Worm (Caenorhabditis elegans) whole organism, mixed stage, embryonic: ENCODE results near the gene fbxb-29.
"Not testable (repeated sequence)": the region's sequence is repeated elsewhere in the genome, so short reads cannot be mapped to it uniquely, and the experiment has no call there.

ENCODE experiments used
- M03D4.4 ChIP-seq: sonication (generic microtip); optimal IDR thresholded peaks from 2 replicates; lab custom pipeline; 2017; ENCODE audit warnings: mild to moderate bottlenecking, missing genetic modification characterization, missing compliant biosample characterization
- bed-3 ChIP-seq: fragments of 200-800 bp; sonication (Bioruptor generic); optimal IDR thresholded peaks from 3 replicates; lab custom pipeline; 2018; ENCODE audit warnings: mild to moderate bottlenecking, missing genetic modification characterization, moderate library complexity, missing compliant biosample characterization
- blmp-1 ChIP-seq: fragments of 150-350 bp; optimal IDR thresholded peaks from 2 replicates; lab custom pipeline; 2014; ENCODE audit warnings: missing biosample characterization, missing genetic modification characterization
- ceh-39 ChIP-seq: fragments of 150-350 bp; optimal IDR thresholded peaks from 2 replicates; lab custom pipeline; 2014; ENCODE audit warnings: missing biosample characterization, missing genetic modification characterization
- ceh-43 ChIP-seq: fragments of 200-800 bp; sonication (Bioruptor generic); optimal IDR thresholded peaks from 2 replicates; lab custom pipeline; 2018; ENCODE audit warnings: mild to moderate bottlenecking, missing genetic modification characterization, moderate library complexity, missing compliant biosample characterization
- ceh-83 ChIP-seq: fragments of 200-800 bp; sonication (Bioruptor generic); optimal IDR thresholded peaks from 2 replicates; lab custom pipeline; 2018; ENCODE audit warnings: mild to moderate bottlenecking, missing genetic modification characterization, missing compliant biosample characterization
- ces-1 ChIP-seq: fragments of 150-350 bp; optimal IDR thresholded peaks from 2 replicates; lab custom pipeline; 2014; ENCODE audit warnings: missing biosample characterization, missing genetic modification reagents, missing genetic modification characterization
- cnd-1 ChIP-seq: fragments of 200-800 bp; sonication (Bioruptor generic); optimal IDR thresholded peaks from 2 replicates; lab custom pipeline; 2018; ENCODE audit warnings: mild to moderate bottlenecking, missing genetic modification characterization, missing compliant biosample characterization
- drap-1 ChIP-seq: fragments of 200-800 bp; sonication (Bioruptor generic); optimal IDR thresholded peaks from 3 replicates; lab custom pipeline; 2018; ENCODE audit warnings: mild to moderate bottlenecking, missing genetic modification characterization, missing compliant biosample characterization
- elt-1 ChIP-seq: sonication (generic microtip); optimal IDR thresholded peaks from 2 replicates; lab custom pipeline; 2017; ENCODE audit warnings: missing genetic modification characterization, mild to moderate bottlenecking, missing compliant biosample characterization, antibody characterized with exemption, moderate library complexity, borderline replicate concordance; ENCODE audit not compliant: insufficient read depth
- elt-3 ChIP-seq: fragments of 150-350 bp; optimal IDR thresholded peaks from 2 replicates; lab custom pipeline; 2014; ENCODE audit warnings: missing biosample characterization, missing genetic modification characterization
- flh-1 ChIP-seq: fragments of 200-800 bp; sonication (Bioruptor generic); optimal IDR thresholded peaks from 2 replicates; lab custom pipeline; 2018; ENCODE audit warnings: mild to moderate bottlenecking, missing genetic modification characterization, moderate library complexity, missing compliant biosample characterization
- ham-2 ChIP-seq: fragments of 200-800 bp; sonication (Bioruptor generic); optimal IDR thresholded peaks from 2 replicates; lab custom pipeline; 2018; ENCODE audit warnings: mild to moderate bottlenecking, missing genetic modification characterization, missing compliant biosample characterization
- hlh-1 ChIP-seq: fragments of 150-350 bp; optimal IDR thresholded peaks from 2 replicates; lab custom pipeline; 2014; ENCODE audit warnings: missing biosample characterization, missing genetic modification reagents, missing genetic modification characterization
- lin-13 ChIP-seq: fragments of 150-350 bp; optimal IDR thresholded peaks from 2 replicates; lab custom pipeline; 2014; ENCODE audit warnings: missing biosample characterization, missing genetic modification characterization
- lin-32 ChIP-seq: fragments of 200-800 bp; sonication (Bioruptor generic); optimal IDR thresholded peaks from 2 replicates; lab custom pipeline; 2018; ENCODE audit warnings: mild to moderate bottlenecking, missing genetic modification characterization, missing compliant biosample characterization
- lsy-2 ChIP-seq: fragments of 150-350 bp; optimal IDR thresholded peaks from 2 replicates; lab custom pipeline; 2014; ENCODE audit warnings: missing biosample characterization, missing genetic modification characterization
- mab-5 ChIP-seq: fragments of 150-350 bp; optimal IDR thresholded peaks from 2 replicates; lab custom pipeline; 2014; ENCODE audit warnings: missing biosample characterization, missing genetic modification characterization
- mls-2 ChIP-seq: sonication (generic microtip); optimal IDR thresholded peaks from 2 replicates; lab custom pipeline; 2016; ENCODE audit warnings: mild to moderate bottlenecking, missing genetic modification characterization, moderate library complexity, missing compliant biosample characterization
- nhr-12 ChIP-seq: fragments of 150-350 bp; optimal IDR thresholded peaks from 2 replicates; lab custom pipeline; 2014; ENCODE audit warnings: missing biosample characterization, missing genetic modification characterization
- nhr-2 ChIP-seq: fragments of 150-350 bp; optimal IDR thresholded peaks from 2 replicates; lab custom pipeline; 2014; ENCODE audit warnings: missing biosample characterization, missing genetic modification characterization
- nhr-237 ChIP-seq: fragments of 150-350 bp; optimal IDR thresholded peaks from 2 replicates; lab custom pipeline; 2014; ENCODE audit warnings: missing biosample characterization, missing genetic modification characterization
- nhr-28 ChIP-seq: fragments of 150-350 bp; optimal IDR thresholded peaks from 2 replicates; lab custom pipeline; 2014; ENCODE audit warnings: missing biosample characterization, missing genetic modification characterization
- nhr-76 ChIP-seq: sonication (generic microtip); optimal IDR thresholded peaks from 2 replicates; lab custom pipeline; 2017; ENCODE audit warnings: missing biosample characterization, missing genetic modification characterization
- pha-4 ChIP-seq: fragments of 150-350 bp; optimal IDR thresholded peaks from 2 replicates; lab custom pipeline; 2018; ENCODE audit warnings: missing biosample characterization, missing genetic modification reagents, missing genetic modification characterization
- sem-2 ChIP-seq: fragments of 200-800 bp; sonication (Bioruptor generic); optimal IDR thresholded peaks from 2 replicates; lab custom pipeline; 2018; ENCODE audit warnings: mild to moderate bottlenecking, missing genetic modification characterization, missing compliant biosample characterization
- snpc-4 ChIP-seq: fragments of 150-350 bp; optimal IDR thresholded peaks from 2 replicates; lab custom pipeline; 2014; ENCODE audit warnings: missing biosample characterization, missing genetic modification characterization
- sptf-1 ChIP-seq: sonication (generic microtip); optimal IDR thresholded peaks from 2 replicates; lab custom pipeline; 2017; ENCODE audit warnings: mild to moderate bottlenecking, missing genetic modification characterization, moderate library complexity, missing compliant biosample characterization
- unc-120 ChIP-seq: sonication (generic microtip); optimal IDR thresholded peaks from 2 replicates; lab custom pipeline; 2017; ENCODE audit warnings: missing genetic modification characterization, missing compliant biosample characterization; ENCODE audit not compliant: poor library complexity, severe bottlenecking
- unc-39 ChIP-seq: fragments of 150-350 bp; optimal IDR thresholded peaks from 2 replicates; lab custom pipeline; 2014; ENCODE audit warnings: missing biosample characterization, missing genetic modification characterization
- unc-62 ChIP-seq: fragments of 150-350 bp; optimal IDR thresholded peaks from 2 replicates; lab custom pipeline; 2014; ENCODE audit warnings: missing biosample characterization, missing genetic modification reagents, missing genetic modification characterization
- zip-8 ChIP-seq: fragments of 150-350 bp; optimal IDR thresholded peaks from 2 replicates; lab custom pipeline; 2014; ENCODE audit warnings: missing biosample characterization, missing genetic modification characterization
- ztf-11 ChIP-seq: fragments of 150-350 bp; optimal IDR thresholded peaks from 2 replicates; lab custom pipeline; 2014; ENCODE audit warnings: missing biosample characterization, missing genetic modification characterization

fbxb-29 gene

DNA sequence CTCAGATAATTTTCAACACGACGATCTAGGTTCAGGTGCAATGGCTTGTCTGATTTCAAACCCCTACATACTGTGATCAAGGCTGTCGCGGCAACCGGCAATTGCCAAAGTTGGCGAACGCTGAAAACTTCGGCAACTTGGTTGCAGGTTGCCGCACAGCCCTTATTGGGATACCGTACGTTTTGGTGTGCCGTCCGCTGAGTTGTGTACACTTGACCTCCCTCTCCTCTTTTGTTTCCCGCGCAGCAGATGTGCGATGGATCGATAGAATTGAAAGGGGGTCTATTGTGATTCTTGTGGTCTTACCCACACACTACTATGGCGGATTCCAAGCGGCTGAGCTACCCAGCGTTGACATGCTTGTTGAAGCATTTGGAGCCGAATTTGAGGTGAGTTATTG, 39.2 kb downstream of the fbxb-29 start, which contains the start of the genes C32B5.18 and C32B5.7:
C32B5.18 (plus strand) TSS at position 301 of the 400 bp plus-strand sequence.
C32B5.7 (plus strand) TSS at position 311 of the 400 bp plus-strand sequence.
- TF ChIP-seq snpc-4 (tag; lab: Kevin White, UChicago) (no peak), nhr-2 (tag; lab: Kevin White, UChicago) (peak; percentile 13), pha-4 (tag; lab: Kevin White, UChicago) (no peak), ces-1 (GFP tag; lab: Kevin White, UChicago) (no peak), elt-3 (tag; lab: Kevin White, UChicago) (no peak), bed-3 (no peak), cnd-1 (tag; lab: Kevin White, UChicago) (peak; percentile 35), elt-1 (no peak), flh-1 (GFP tag; lab: Kevin White, UChicago) (no peak), drap-1 (GFP tag; lab: Kevin White, UChicago) (no peak), lsy-2 (tag; lab: Kevin White, UChicago) (no peak), unc-62 (GFP tag; lab: Kevin White, UChicago) (no peak), mab-5 (tag; lab: Kevin White, UChicago) (no peak), ceh-43 (GFP tag; lab: Kevin White, UChicago) (no peak), nhr-28 (no peak), nhr-12 (tag; lab: Kevin White, UChicago) (no peak), ham-2 (GFP tag; lab: Kevin White, UChicago) (no peak), sem-2 (GFP tag; lab: Kevin White, UChicago) (no peak), hlh-1 (tag; lab: Kevin White, UChicago) (no peak), nhr-237 (tag; lab: Kevin White, UChicago) (no peak), nhr-76 (no peak), ceh-39 (tag; lab: Kevin White, UChicago) (peak; percentile 20), lin-32 (GFP tag; lab: Kevin White, UChicago) (no peak), sptf-1 (tag; lab: Kevin White, UChicago) (no peak), unc-120 (tag; lab: Kevin White, UChicago) (no peak)

DNA sequence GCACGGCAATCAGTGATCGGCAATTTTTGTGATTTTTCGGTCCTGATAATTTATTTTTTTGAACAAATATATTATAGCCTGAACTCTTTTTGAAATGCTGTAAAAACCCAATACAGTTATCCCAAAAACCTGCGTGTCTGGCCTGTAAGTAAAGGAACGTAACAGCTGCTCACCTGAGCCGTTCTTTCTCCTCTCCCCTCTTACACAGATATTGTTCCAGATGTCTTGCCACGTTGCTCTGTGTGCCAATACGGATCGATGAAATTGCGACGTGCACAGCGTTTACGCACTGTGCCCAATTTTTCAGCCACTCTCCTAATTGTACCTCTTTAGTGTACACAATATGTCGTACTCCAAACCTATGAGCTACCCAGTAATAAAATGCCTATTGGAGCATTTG, 40.8 kb downstream of the fbxb-29 start, which contains the start of gene sdz-4:
sdz-4 (plus strand) TSS at position 301 of the 400 bp plus-strand sequence.
- TF ChIP-seq lsy-2 (tag; lab: Kevin White, UChicago): no peak
- no peak for TF ChIP-seq zip-8
- TF ChIP-seq blmp-1 (tag; lab: Kevin White, UChicago): no peak
- TF ChIP-seq sptf-1 (tag; lab: Kevin White, UChicago): no peak
- TF ChIP-seq unc-39 (tag; lab: Kevin White, UChicago): no peak
- TF ChIP-seq mls-2 (tag; lab: Kevin White, UChicago): no peak
- no peak for TF ChIP-seq nhr-12 (tag; lab: Kevin White, UChicago)
- no peak for TF ChIP-seq sem-2 (GFP tag; lab: Kevin White, UChicago)
- TF ChIP-seq elt-1: no peak
- TF ChIP-seq ham-2 (GFP tag; lab: Kevin White, UChicago): no peak
- TF ChIP-seq ztf-11 (tag; lab: Kevin White, UChicago): no peak
- TF ChIP-seq M03D4.4: no peak
- no peak for TF ChIP-seq cnd-1 (tag; lab: Kevin White, UChicago)
- no peak for TF ChIP-seq elt-3 (tag; lab: Kevin White, UChicago)
- TF ChIP-seq bed-3: no peak

DNA sequence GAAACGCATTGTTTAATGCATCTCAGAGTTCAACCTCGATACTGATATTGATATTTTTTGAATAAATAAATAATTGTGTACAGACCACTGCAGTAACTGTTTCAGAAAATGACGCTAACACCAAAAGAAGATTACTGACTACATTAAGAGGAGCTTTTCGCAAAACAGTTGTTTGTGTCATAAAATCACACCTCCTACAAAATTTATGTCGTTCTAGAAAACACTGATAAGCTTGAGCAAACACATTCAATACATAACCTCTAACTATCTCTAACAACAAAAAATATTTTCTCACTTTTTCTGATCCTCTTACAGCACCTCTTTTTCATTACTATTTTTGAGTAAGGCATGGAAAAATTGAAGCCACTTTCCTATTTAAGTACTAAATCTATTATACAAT, 44.8 kb downstream of the fbxb-29 start, which contains the start of gene fbxc-7:
fbxc-7 (plus strand) TSS at position 301 of the 400 bp plus-strand sequence.
- TF ChIP-seq ztf-11, lin-13, snpc-4 (tag; lab: Kevin White, UChicago): not testable (repeated sequence)

DNA sequence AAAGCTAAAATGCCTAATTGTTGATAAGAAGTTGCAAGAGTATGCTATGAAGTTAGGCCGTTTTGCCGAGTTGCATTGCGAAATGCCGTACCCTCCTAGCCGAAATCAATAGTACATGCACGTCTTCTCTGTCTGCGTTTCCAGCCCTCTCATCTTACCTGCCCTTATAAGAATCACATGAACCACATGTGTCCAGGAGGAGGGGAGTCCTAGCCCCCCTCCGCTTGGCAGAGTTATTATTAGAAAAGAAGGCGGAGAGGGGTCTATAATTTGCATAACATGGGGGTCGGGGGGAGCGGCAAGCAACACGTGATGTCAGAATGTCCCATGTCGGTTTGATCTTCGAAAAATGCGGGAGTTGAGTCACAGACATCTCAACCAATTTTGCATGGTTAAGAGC, 46.3 kb downstream of the fbxb-29 start:
- no peak for TF ChIP-seq snpc-4 (tag; lab: Kevin White, UChicago)
- no peak for TF ChIP-seq M03D4.4
- no peak for TF ChIP-seq hlh-1 (tag; lab: Kevin White, UChicago)
- no peak for TF ChIP-seq unc-62 (GFP tag; lab: Kevin White, UChicago)
- no peak for TF ChIP-seq zip-8
- no peak for TF ChIP-seq ceh-39 (tag; lab: Kevin White, UChicago)
- TF ChIP-seq bed-3: no peak
- no peak for TF ChIP-seq nhr-2 (tag; lab: Kevin White, UChicago)
- TF ChIP-seq ceh-83 (GFP tag; lab: Kevin White, UChicago): no peak
- TF ChIP-seq nhr-28: no peak
